Worm (Caenorhabditis elegans) whole organism, L1 larva: Measurements from ENCODE around the gene ttbk-3.

Experiments
- Y116A8C.19 ChIP-seq: sonication (generic microtip); optimal IDR thresholded peaks from 2 replicates; lab custom pipeline; 2016; ENCODE audit warnings: missing compliant biosample characterization, missing genetic modification characterization, borderline replicate concordance
- alr-1 ChIP-seq: fragments of 200-800 bp; sonication (Bioruptor generic); optimal IDR thresholded peaks from 2 replicates; lab custom pipeline; 2018; ENCODE audit warnings: borderline replicate concordance, mild to moderate bottlenecking, missing genetic modification characterization, missing compliant biosample characterization
- aly-2 ChIP-seq: fragments of 150-350 bp; optimal IDR thresholded peaks from 2 replicates; lab custom pipeline; 2014; ENCODE audit warnings: missing biosample characterization, missing genetic modification characterization
- ama-1 ChIP-seq: fragments of 150-350 bp; optimal IDR thresholded peaks from 2 replicates; lab custom pipeline; 2014
- ceh-8 ChIP-seq: fragments of 200-800 bp; sonication (Bioruptor generic); optimal IDR thresholded peaks from 2 replicates; lab custom pipeline; 2018; ENCODE audit warnings: mild to moderate bottlenecking, missing genetic modification characterization, moderate library complexity, missing compliant biosample characterization
- ceh-82 ChIP-seq, 3 experiments: fragments of 150-350 bp in 1 of 3; sonication (generic microtip) in 2 of 3; optimal IDR thresholded peaks; 2 replicates each; lab custom pipeline; 2014 to 2017; ENCODE audit warnings: missing biosample characterization in 3 of 3, missing genetic modification characterization in 3 of 3
- ceh-88 ChIP-seq: fragments of 200-800 bp; sonication (Bioruptor generic); IDR thresholded peaks from 2 replicates; pipeline ENCODE4 v1.3.6; 2022; ENCODE audit warnings: missing genetic modification characterization, missing compliant biosample characterization
- ceh-90 ChIP-seq: sonication (generic microtip); optimal IDR thresholded peaks from 2 replicates; lab custom pipeline; 2016; ENCODE audit warnings: missing genetic modification characterization, missing compliant biosample characterization
- ces-1 ChIP-seq: fragments of 150-350 bp; optimal IDR thresholded peaks from 2 replicates; lab custom pipeline; 2014; ENCODE audit warnings: missing biosample characterization, missing genetic modification reagents, missing genetic modification characterization
- dpl-1 ChIP-seq, 3 experiments: fragments of 150-350 bp in 2 of 3; sonication (generic microtip) in 1 of 3; optimal IDR thresholded peaks; 2 replicates each; lab custom pipeline; 2014 to 2017; ENCODE audit warnings: missing biosample characterization in 3 of 3, missing genetic modification characterization in 3 of 3, missing genetic modification reagents in 3 of 3
- efl-3 ChIP-seq: fragments of 200-800 bp; sonication (Bioruptor generic); optimal IDR thresholded peaks from 2 replicates; lab custom pipeline; 2018; ENCODE audit warnings: mild to moderate bottlenecking, missing genetic modification characterization, missing compliant biosample characterization
- egl-27 ChIP-seq, 2 experiments: fragments of 150-350 bp in 1 of 2; sonication (generic microtip); optimal IDR thresholded peaks; 3 replicates each; lab custom pipeline; 2017 to 2018; ENCODE audit warnings: missing biosample characterization in 2 of 2, missing genetic modification characterization in 2 of 2, missing genetic modification reagents in 2 of 2
- fkh-4 ChIP-seq: sonication (generic microtip); optimal IDR thresholded peaks from 2 replicates; lab custom pipeline; 2016; ENCODE audit warnings: missing compliant biosample characterization, missing genetic modification characterization, borderline replicate concordance
- hlh-4 ChIP-seq: sonication (generic microtip); optimal IDR thresholded peaks from 2 replicates; lab custom pipeline; 2016; ENCODE audit warnings: mild to moderate bottlenecking, missing genetic modification characterization, missing compliant biosample characterization
- isw-1 ChIP-seq: fragments of 200-800 bp; sonication (Bioruptor generic); IDR thresholded peaks from 2 replicates; pipeline ENCODE4 v1.3.6; 2022; ENCODE audit warnings: missing genetic modification characterization, missing compliant biosample characterization
- lin-13 ChIP-seq: fragments of 150-350 bp; optimal IDR thresholded peaks from 2 replicates; lab custom pipeline; 2014; ENCODE audit warnings: missing biosample characterization, missing genetic modification reagents, missing genetic modification characterization
- lsy-2 ChIP-seq, 2 experiments: fragments of 150-350 bp; optimal IDR thresholded peaks; 2 replicates each; lab custom pipeline; 2014; ENCODE audit warnings: missing biosample characterization in 2 of 2, missing genetic modification characterization in 2 of 2
- mep-1 ChIP-seq: fragments of 150-350 bp; optimal IDR thresholded peaks from 2 replicates; lab custom pipeline; 2014; ENCODE audit warnings: missing biosample characterization, missing genetic modification characterization
- nhr-12 ChIP-seq: sonication (generic microtip); optimal IDR thresholded peaks from 2 replicates; lab custom pipeline; 2017; ENCODE audit warnings: missing biosample characterization, missing genetic modification characterization
- nhr-19 ChIP-seq: fragments of 200-800 bp; sonication (Bioruptor generic); conservative IDR thresholded peaks from 2 replicates; pipeline ENCODE4 v1.3.6; 2022; ENCODE audit warnings: missing genetic modification characterization, missing compliant biosample characterization
- nhr-20 ChIP-seq: sonication (generic microtip); optimal IDR thresholded peaks from 2 replicates; lab custom pipeline; 2016; ENCODE audit warnings: mild to moderate bottlenecking, missing genetic modification characterization, missing compliant biosample characterization
- nhr-76 ChIP-seq: sonication (generic microtip); optimal IDR thresholded peaks from 2 replicates; lab custom pipeline; 2017; ENCODE audit warnings: missing biosample characterization, missing genetic modification characterization
- nhr-84 ChIP-seq: sonication (generic microtip); optimal IDR thresholded peaks from 2 replicates; lab custom pipeline; 2017; ENCODE audit warnings: missing biosample characterization, missing genetic modification characterization
- nhr-85 ChIP-seq: sonication (generic microtip); peaks from one replicate; lab custom pipeline; 2016; ENCODE audit warnings: missing genetic modification characterization, inconsistent platforms, missing compliant biosample characterization
- pag-3 ChIP-seq: sonication (generic microtip); optimal IDR thresholded peaks from 2 replicates; lab custom pipeline; 2017; ENCODE audit warnings: missing genetic modification characterization, mild to moderate bottlenecking, missing compliant biosample characterization, antibody characterized with exemption, borderline replicate concordance; ENCODE audit not compliant: insufficient read depth
- pax-3 ChIP-seq: fragments of 200-800 bp; sonication (Bioruptor generic); optimal IDR thresholded peaks from 2 replicates; lab custom pipeline; 2018; ENCODE audit warnings: mild to moderate bottlenecking, missing genetic modification characterization, moderate library complexity, missing compliant biosample characterization
- rnt-1 ChIP-seq: sonication (generic microtip); optimal IDR thresholded peaks from 2 replicates; lab custom pipeline; 2016; ENCODE audit warnings: mild to moderate bottlenecking, missing genetic modification characterization, moderate library complexity, missing compliant biosample characterization
- snpc-4 ChIP-seq: fragments of 150-350 bp; optimal IDR thresholded peaks from 2 replicates; lab custom pipeline; 2014; ENCODE audit warnings: missing biosample characterization, missing genetic modification characterization
- sox-4 ChIP-seq: sonication (generic microtip); optimal IDR thresholded peaks from 2 replicates; lab custom pipeline; 2016; ENCODE audit warnings: missing genetic modification characterization, missing compliant biosample characterization
- sup-37 ChIP-seq: fragments of 200-800 bp; sonication (Bioruptor generic); optimal IDR thresholded peaks from 2 replicates; lab custom pipeline; 2018; ENCODE audit warnings: mild to moderate bottlenecking, missing genetic modification characterization, missing compliant biosample characterization
- swsn-7 ChIP-seq: sonication (generic microtip); optimal IDR thresholded peaks from 2 replicates; lab custom pipeline; 2016; ENCODE audit warnings: missing genetic modification characterization, missing compliant biosample characterization
- unc-30 ChIP-seq: sonication (generic microtip); optimal IDR thresholded peaks from 2 replicates; lab custom pipeline; 2017; ENCODE audit warnings: missing biosample characterization, missing genetic modification characterization
- unc-62 ChIP-seq: fragments of 150-350 bp; optimal IDR thresholded peaks from 2 replicates; lab custom pipeline; 2014; ENCODE audit warnings: missing biosample characterization, missing genetic modification reagents, missing genetic modification characterization
- unc-86 ChIP-seq: sonication (generic microtip); optimal IDR thresholded peaks from 2 replicates; lab custom pipeline; 2016; ENCODE audit warnings: missing genetic modification characterization, missing compliant biosample characterization
- unc-98 ChIP-seq: fragments of 200-800 bp; sonication (Bioruptor generic); IDR thresholded peaks from 2 replicates; pipeline ENCODE4 v1.3.6; 2022; ENCODE audit warnings: missing genetic modification characterization, missing compliant biosample characterization
- vab-15 ChIP-seq: sonication (generic microtip); optimal IDR thresholded peaks from 2 replicates; lab custom pipeline; 2017; ENCODE audit warnings: missing genotype, mild to moderate bottlenecking, missing genetic modification characterization, missing compliant biosample characterization
- zag-1 ChIP-seq: fragments of 150-350 bp; optimal IDR thresholded peaks from 2 replicates; lab custom pipeline; 2014; ENCODE audit warnings: missing biosample characterization, missing genetic modification characterization
- zip-4 ChIP-seq: fragments of 200-800 bp; sonication (Bioruptor generic); optimal IDR thresholded peaks from 2 replicates; lab custom pipeline; 2018; ENCODE audit warnings: mild to moderate bottlenecking, missing genetic modification characterization, moderate library complexity, missing compliant biosample characterization

Gene ttbk-3

ce11 chrIV:9928180-9928896 lies 38.6 kb upstream of the ttbk-3 start, which contains the start of gene dur-1 (continued):
- TF ChIP-seq fkh-4 (tag; lab: Kevin White, UChicago) (no peak), rnt-1 (peak; percentile 62), nhr-84 (tag; lab: Kevin White, UChicago) (no peak), nhr-85 (tag; lab: Kevin White, UChicago) (no peak), snpc-4 (no peak), nhr-12 (no peak), lin-13 (no peak), pag-3 (tag; lab: Kevin White, UChicago) (peak; percentile 46), isw-1 (GFP tag; lab: Robert Waterston, UW) (no peak), mep-1 (tag; lab: Kevin White, UChicago) (no peak), lsy-2 (tag; optimal IDR thresholded peaks at IDR 0.05; lab: Kevin White, UChicago) (peak; percentile 60 to 64), swsn-7 (tag; lab: Kevin White, UChicago) (no peak), unc-98 (no peak), sox-4 (no peak), alr-1 (no peak)

ce11 chrIV:9924419-9924818 lies 34.7 kb upstream of the ttbk-3 start:
- TF ChIP-seq zip-4 (GFP tag; lab: Kevin White, UChicago), result no peak
- TF ChIP-seq nhr-84 (tag; lab: Kevin White, UChicago), result no peak
- no peak for TF ChIP-seq pax-3
- TF ChIP-seq nhr-12, result no peak
- no peak for TF ChIP-seq nhr-19 (GFP tag; lab: Robert Waterston, UW)
- TF ChIP-seq egl-27 (tag; optimal IDR thresholded peaks at IDR 0.05; lab: Kevin White, UChicago), result no peak
- TF ChIP-seq snpc-4, result no peak
- no peak for TF ChIP-seq unc-86
- no peak for TF ChIP-seq nhr-85 (tag; lab: Kevin White, UChicago)
- TF ChIP-seq unc-30, result no peak
- no peak for TF ChIP-seq sox-4
- TF ChIP-seq ceh-8 (GFP tag; lab: Kevin White, UChicago), result no peak
- no peak for TF ChIP-seq aly-2 (tag; lab: Kevin White, UChicago)
- no peak for TF ChIP-seq pag-3 (tag; lab: Kevin White, UChicago)
- TF ChIP-seq efl-3 (GFP tag; lab: Kevin White, UChicago), result no peak
- TF ChIP-seq fkh-4 (tag; lab: Kevin White, UChicago), result no peak
- no peak for TF ChIP-seq unc-62
- TF ChIP-seq Y116A8C.19 (tag; lab: Kevin White, UChicago), result no peak
- no peak for TF ChIP-seq ces-1 (GFP tag; lab: Kevin White, UChicago)
- no peak for TF ChIP-seq hlh-4

ce11 chrIV:9920426-9920825 lies 30.7 kb upstream of the ttbk-3 start:
- no peak for TF ChIP-seq aly-2 (tag; lab: Kevin White, UChicago)
- no peak for TF ChIP-seq nhr-85 (tag; lab: Kevin White, UChicago)
- no peak for TF ChIP-seq vab-15 (tag; lab: Kevin White, UChicago)
- no peak for TF ChIP-seq unc-98
- no peak for TF ChIP-seq dpl-1 (GFP tag; optimal IDR thresholded peaks at IDR 0.05; lab: Kevin White, UChicago)
- TF ChIP-seq ceh-88 (GFP tag; lab: Robert Waterston, UW), result no peak
- no peak for TF ChIP-seq nhr-20 (tag; lab: Kevin White, UChicago)
- no peak for TF ChIP-seq ceh-90
- no peak for TF ChIP-seq ama-1 (lab: Kevin White, UChicago)
- no peak for TF ChIP-seq nhr-76
- TF ChIP-seq ceh-82 (tag; optimal IDR thresholded peaks at IDR 0.05; lab: Kevin White, UChicago), result no peak
- no peak for TF ChIP-seq pag-3 (tag; lab: Kevin White, UChicago)
- TF ChIP-seq zag-1 (tag; lab: Kevin White, UChicago), result no peak
- no peak for TF ChIP-seq sup-37 (GFP tag; lab: Kevin White, UChicago)
- TF ChIP-seq Y116A8C.19 (tag; lab: Kevin White, UChicago), result no peak
